4 fruit fly cellular contexts compared by ENCODE assay signal in genomic region chr3L:3225769-3226457, dm6.
TF ChIP-seq lines count a peak whose summit lies in the region.

No protein-coding gene starts in this region.

TF ChIP-seq in whole organism, adult, 20 proteins besides CTCF, POLR2A, EP300 and RAD21 (continued from another document):
- TF ChIP-seq CG1620 (GFP tag; optimal IDR thresholded peaks at IDR 0.05; lab: Kevin White, UChicago) = no peak

TF ChIP-seq in whole organism, embryonic, 481 proteins besides CTCF, POLR2A, EP300 and RAD21 (continued from another document and continues in another):
- peak; percentile 23 for TF ChIP-seq MESR4 (GFP tag; optimal IDR thresholded peaks at IDR 0.05; lab: Kevin White, UChicago)
- TF ChIP-seq HLHmδ (GFP tag; optimal IDR thresholded peaks at IDR 0.05; lab: Kevin White, UChicago) = peak; percentile 46
- no peak for TF ChIP-seq Kr (GFP tag; optimal IDR thresholded peaks at IDR 0.05; lab: Kevin White, UChicago)
- TF ChIP-seq CG9876 (GFP tag; optimal IDR thresholded peaks at IDR 0.05; lab: Kevin White, UChicago) = no peak
- peak; percentile 68 for TF ChIP-seq nom (GFP tag; optimal IDR thresholded peaks at IDR 0.05; lab: Kevin White, UChicago)
- TF ChIP-seq eyg (GFP tag; optimal IDR thresholded peaks at IDR 0.05; lab: Kevin White, UChicago) = no peak
- peak; percentile 90 for TF ChIP-seq CG8478 (optimal IDR thresholded peaks at IDR 0.05; lab: Kevin White, UChicago)
- no peak for TF ChIP-seq CG10209 (GFP tag; optimal IDR thresholded peaks at IDR 0.05; lab: Kevin White, UChicago)
- TF ChIP-seq CG4820 (GFP tag; optimal IDR thresholded peaks at IDR 0.05; lab: Kevin White, UChicago) = no peak
- no peak for TF ChIP-seq CG10274 (GFP tag; optimal IDR thresholded peaks at IDR 0.05; lab: Kevin White, UChicago)
- no peak for TF ChIP-seq CG4404 (GFP tag; IDR thresholded peaks at IDR 0.05; lab: Robert Waterston, UW)
- peak; percentile 58 for TF ChIP-seq CG15479 (GFP tag; optimal IDR thresholded peaks at IDR 0.05; lab: Kevin White, UChicago)
- peak; percentile 32; the same call in 1 of the 2 replicates for TF ChIP-seq Adf1 (GFP tag; IDR thresholded peaks at IDR 0.05; lab: Robert Waterston, UW)
- TF ChIP-seq cg (GFP tag; optimal IDR thresholded peaks at IDR 0.05; lab: Kevin White, UChicago) = peak; percentile 100
- peak; percentile 8 for TF ChIP-seq YL-1 (GFP tag; optimal IDR thresholded peaks at IDR 0.05; lab: Kevin White, UChicago)
- no peak for TF ChIP-seq insv (GFP tag; optimal IDR thresholded peaks at IDR 0.05; lab: Kevin White, UChicago)
- TF ChIP-seq HmgD (GFP tag; optimal IDR thresholded peaks at IDR 0.05; lab: Kevin White, UChicago) = peak; percentile 16
- TF ChIP-seq sens (GFP tag; lab: Kevin White, UChicago) = peak; percentile 10
- no peak for TF ChIP-seq Lim3 (GFP tag; IDR thresholded peaks at IDR 0.05; lab: Robert Waterston, UW)
- no peak for TF ChIP-seq chif (GFP tag; optimal IDR thresholded peaks at IDR 0.05; lab: Kevin White, UChicago)
- no peak for TF ChIP-seq org-1 (GFP tag; optimal IDR thresholded peaks at IDR 0.05; lab: Kevin White, UChicago)
- TF ChIP-seq Dbx (GFP tag; IDR thresholded peaks at IDR 0.05; lab: Robert Waterston, UW) = 0 out of 3 replicates have a peak, but pooled peaks have one; percentile 13
- TF ChIP-seq CG7357 (GFP tag; IDR thresholded peaks at IDR 0.05; lab: Robert Waterston, UW) = no peak
- TF ChIP-seq Dll (GFP tag; IDR thresholded peaks at IDR 0.05; lab: Robert Waterston, UW; ENCODE audit: partially characterized antibody) = no peak; the same call in 3 of the 4 replicates
- TF ChIP-seq Ada2b (GFP tag; IDR thresholded peaks at IDR 0.05; lab: Robert Waterston, UW) = no peak
- no peak for TF ChIP-seq CG9437 (GFP tag; optimal IDR thresholded peaks at IDR 0.05; lab: Kevin White, UChicago)
- TF ChIP-seq CG7987 (GFP tag; optimal IDR thresholded peaks at IDR 0.05; lab: Kevin White, UChicago) = peak; percentile 54
- no peak for TF ChIP-seq CG12659 (GFP tag; optimal IDR thresholded peaks at IDR 0.05; lab: Kevin White, UChicago)
- no peak for TF ChIP-seq CG11723 (GFP tag; optimal IDR thresholded peaks at IDR 0.05; lab: Kevin White, UChicago)
- TF ChIP-seq Hand (GFP tag; optimal IDR thresholded peaks at IDR 0.05; lab: Kevin White, UChicago) = peak; percentile 54
- TF ChIP-seq sna (GFP tag; IDR thresholded peaks at IDR 0.05; lab: Robert Waterston, UW; ENCODE audit: partially characterized antibody) = no peak
- TF ChIP-seq zen2 (GFP tag; IDR thresholded peaks at IDR 0.05; lab: Robert Waterston, UW; ENCODE audit: partially characterized antibody) = 0 out of 3 replicates have a peak, but pooled peaks have one; percentile 15
- 0 out of 3 replicates have a peak, but pooled peaks have one; percentile 18 for TF ChIP-seq hb (GFP tag; IDR thresholded peaks at IDR 0.05; lab: Robert Waterston, UW; ENCODE audit: partially characterized antibody)
- TF ChIP-seq CG6254 (GFP tag; optimal IDR thresholded peaks at IDR 0.05; lab: Kevin White, UChicago) = peak; percentile 20
- no peak for TF ChIP-seq sima (GFP tag; optimal IDR thresholded peaks at IDR 0.05; lab: Kevin White, UChicago)
- no peak for TF ChIP-seq CG12104 (GFP tag; optimal IDR thresholded peaks at IDR 0.05; lab: Kevin White, UChicago)
- TF ChIP-seq psq (GFP tag; optimal IDR thresholded peaks at IDR 0.05; lab: Kevin White, UChicago) = peak; percentile 18
- no peak for TF ChIP-seq sisA (GFP tag; IDR thresholded peaks at IDR 0.05; lab: Robert Waterston, UW)
- TF ChIP-seq unc-4 (GFP tag; IDR thresholded peaks at IDR 0.05; lab: Robert Waterston, UW; ENCODE audit: partially characterized antibody) = 0 out of 2 replicates have a peak, but pooled peaks have one; percentile 21
- peak; percentile 7 for TF ChIP-seq pzg (GFP tag; optimal IDR thresholded peaks at IDR 0.05; lab: Kevin White, UChicago)
- TF ChIP-seq phol (tag; optimal IDR thresholded peaks at IDR 0.05; lab: Kevin White, UChicago) = no peak
- TF ChIP-seq nerfin-1 (tag; optimal IDR thresholded peaks at IDR 0.05; lab: Kevin White, UChicago) = peak; percentile 41

TF ChIP-seq in whole organism, prepupa, 60 proteins besides CTCF, POLR2A, EP300 and RAD21 (continued from another document):
- no peak for TF ChIP-seq Ets21C (GFP tag; optimal IDR thresholded peaks at IDR 0.05; lab: Kevin White, UChicago)
- no peak for TF ChIP-seq fd59A (GFP tag; optimal IDR thresholded peaks at IDR 0.05; lab: Kevin White, UChicago)
- TF ChIP-seq Hr4 (GFP tag; optimal IDR thresholded peaks at IDR 0.05; lab: Kevin White, UChicago) = no peak
- TF ChIP-seq Sox15 (GFP tag; optimal IDR thresholded peaks at IDR 0.05; lab: Kevin White, UChicago) = no peak
- TF ChIP-seq esn (GFP tag; optimal IDR thresholded peaks at IDR 0.05; lab: Kevin White, UChicago) = peak; percentile 5
- TF ChIP-seq CG10631 (GFP tag; optimal IDR thresholded peaks at IDR 0.05; lab: Kevin White, UChicago) = no peak
- TF ChIP-seq cyc (GFP tag; optimal IDR thresholded peaks at IDR 0.05; lab: Kevin White, UChicago) = no peak
- no peak for TF ChIP-seq Met (GFP tag; optimal IDR thresholded peaks at IDR 0.05; lab: Kevin White, UChicago)
- no peak for TF ChIP-seq acj6 (GFP tag; optimal IDR thresholded peaks at IDR 0.05; lab: Kevin White, UChicago)
- peak; percentile 41 for TF ChIP-seq net (GFP tag; optimal IDR thresholded peaks at IDR 0.05; lab: Kevin White, UChicago)
- TF ChIP-seq CG3919 (GFP tag; optimal IDR thresholded peaks at IDR 0.05; lab: Kevin White, UChicago) = no peak
- TF ChIP-seq CG32006 (GFP tag; optimal IDR thresholded peaks at IDR 0.05; lab: Kevin White, UChicago) = peak; percentile 37
- TF ChIP-seq spab (GFP tag; optimal IDR thresholded peaks at IDR 0.05; lab: Kevin White, UChicago) = no peak
- TF ChIP-seq CG6854 (GFP tag; optimal IDR thresholded peaks at IDR 0.05; lab: Kevin White, UChicago) = no peak
- TF ChIP-seq svp (GFP tag; lab: Kevin White, UChicago) = no peak
- TF ChIP-seq dac (GFP tag; optimal IDR thresholded peaks at IDR 0.05; lab: Kevin White, UChicago) = no peak
- TF ChIP-seq CG9139 (GFP tag; optimal IDR thresholded peaks at IDR 0.05; lab: Kevin White, UChicago) = peak; percentile 69
- TF ChIP-seq CG15336 (GFP tag; IDR thresholded peaks at IDR 0.05; lab: Robert Waterston, UW) = peak; percentile 45
- no peak for TF ChIP-seq Sox14 (GFP tag; optimal IDR thresholded peaks at IDR 0.05; lab: Kevin White, UChicago)
- no peak for TF ChIP-seq Smox (GFP tag; optimal IDR thresholded peaks at IDR 0.05; lab: Kevin White, UChicago)
- no peak for TF ChIP-seq lz (GFP tag; optimal IDR thresholded peaks at IDR 0.05; lab: Kevin White, UChicago)
- TF ChIP-seq CG10669 (GFP tag; optimal IDR thresholded peaks at IDR 0.05; lab: Kevin White, UChicago) = no peak
- no peak for TF ChIP-seq OdsH (GFP tag; optimal IDR thresholded peaks at IDR 0.05; lab: Kevin White, UChicago)
- no peak for TF ChIP-seq CG3032 (tag; optimal IDR thresholded peaks at IDR 0.05; lab: Kevin White, UChicago)
- TF ChIP-seq CG8632 (GFP tag; optimal IDR thresholded peaks at IDR 0.05; lab: Kevin White, UChicago) = no peak
- peak; percentile 59 for TF ChIP-seq CG6276 (GFP tag; optimal IDR thresholded peaks at IDR 0.05; lab: Kevin White, UChicago)
- no peak for TF ChIP-seq CG8319 (GFP tag; optimal IDR thresholded peaks at IDR 0.05; lab: Kevin White, UChicago)
- no peak for TF ChIP-seq CG11762 (GFP tag; optimal IDR thresholded peaks at IDR 0.05; lab: Kevin White, UChicago; ENCODE audit: insufficient read depth)
- peak; percentile 21 for TF ChIP-seq CG6792 (GFP tag; optimal IDR thresholded peaks at IDR 0.05; lab: Kevin White, UChicago)
- TF ChIP-seq Hr38 (GFP tag; optimal IDR thresholded peaks at IDR 0.05; lab: Kevin White, UChicago) = no peak
- TF ChIP-seq Sox102F (GFP tag; optimal IDR thresholded peaks at IDR 0.05; lab: Kevin White, UChicago) = no peak
- no peak for TF ChIP-seq CG11902 (GFP tag; optimal IDR thresholded peaks at IDR 0.05; lab: Kevin White, UChicago)
- peak; percentile 59 for TF ChIP-seq eg (GFP tag; IDR thresholded peaks at IDR 0.05; lab: Robert Waterston, UW)
- peak; percentile 40; the same call in 2 of the 3 replicates for TF ChIP-seq CG8119 (GFP tag; IDR thresholded peaks at IDR 0.05; lab: Robert Waterston, UW)
- TF ChIP-seq dsx (GFP tag; optimal IDR thresholded peaks at IDR 0.05; lab: Kevin White, UChicago; ENCODE audit: poor library complexity, severe bottlenecking) = peak; percentile 62
- TF ChIP-seq pdm3 (GFP tag; optimal IDR thresholded peaks at IDR 0.05; lab: Kevin White, UChicago) = no peak
- no peak for TF ChIP-seq Lpt (GFP tag; optimal IDR thresholded peaks at IDR 0.05; lab: Kevin White, UChicago)
- no peak for TF ChIP-seq achi (GFP tag; optimal IDR thresholded peaks at IDR 0.05; lab: Kevin White, UChicago)
- peak; percentile 29 for TF ChIP-seq CG34406 (GFP tag; optimal IDR thresholded peaks at IDR 0.05; lab: Kevin White, UChicago)
- TF ChIP-seq CG1621 (tag; optimal IDR thresholded peaks at IDR 0.05; lab: Kevin White, UChicago) = no peak

TF ChIP-seq in whole organism, pupa, 21 proteins besides CTCF, POLR2A, EP300 and RAD21 (continued from another document):
- no peak for TF ChIP-seq D1 (tag; optimal IDR thresholded peaks at IDR 0.05; lab: Kevin White, UChicago)
